Worm (Caenorhabditis elegans) whole organism, L3 larva: ENCODE results near the gene K04C2.7.

ENCODE experiments used
- ZK546.5 ChIP-seq: sonication (generic microtip); optimal IDR thresholded peaks from 2 replicates; lab custom pipeline; 2017; ENCODE audit warnings: missing biosample characterization, missing genetic modification characterization
- aly-2 ChIP-seq: fragments of 150-350 bp; optimal IDR thresholded peaks from 2 replicates; lab custom pipeline; 2014; ENCODE audit warnings: missing biosample characterization, missing genetic modification characterization
- ceh-28 ChIP-seq: fragments of 150-350 bp; optimal IDR thresholded peaks from 2 replicates; lab custom pipeline; 2014; ENCODE audit warnings: missing biosample characterization, missing genetic modification reagents, missing genetic modification characterization
- ceh-82 ChIP-seq: fragments of 150-350 bp; optimal IDR thresholded peaks from 2 replicates; lab custom pipeline; 2014; ENCODE audit warnings: missing biosample characterization, missing genetic modification characterization
- ceh-9 ChIP-seq: sonication (generic microtip); optimal IDR thresholded peaks from 2 replicates; lab custom pipeline; 2018; ENCODE audit warnings: missing biosample characterization, missing genetic modification characterization
- daf-12 ChIP-seq: fragments of 150-350 bp; optimal IDR thresholded peaks from 2 replicates; lab custom pipeline; 2014; ENCODE audit warnings: missing biosample characterization, missing genetic modification reagents, missing genetic modification characterization
- egl-5 ChIP-seq: fragments of 150-350 bp; optimal IDR thresholded peaks from 2 replicates; lab custom pipeline; 2017; ENCODE audit warnings: missing biosample characterization, missing genetic modification reagents, missing genetic modification characterization, inconsistent platforms
- elt-1 ChIP-seq: fragments of 150-350 bp; optimal IDR thresholded peaks from 2 replicates; lab custom pipeline; 2014; ENCODE audit warnings: missing biosample characterization, missing genetic modification characterization
- elt-2 ChIP-seq: sonication (generic microtip); optimal IDR thresholded peaks from 2 replicates; lab custom pipeline; 2016; ENCODE audit warnings: missing genetic modification reagents, mild to moderate bottlenecking, missing genetic modification characterization, missing compliant biosample characterization
- elt-3 ChIP-seq, 3 experiments: fragments of 150-350 bp in 1 of 3; sonication (generic microtip) in 2 of 3; optimal IDR thresholded peaks; 2 replicates in 2 of 3; 4 replicates in 1 of 3; lab custom pipeline; 2014 to 2017; ENCODE audit warnings: missing biosample characterization in 3 of 3, missing genetic modification characterization in 3 of 3
- fkh-10 ChIP-seq: sonication (generic microtip); optimal IDR thresholded peaks from 2 replicates; lab custom pipeline; 2017; ENCODE audit warnings: missing biosample characterization, missing genetic modification reagents, missing genetic modification characterization
- hmg-11 ChIP-seq: sonication (generic microtip); optimal IDR thresholded peaks from 2 replicates; lab custom pipeline; 2016; ENCODE audit warnings: missing genetic modification characterization, missing compliant biosample characterization
- jun-1 ChIP-seq: fragments of 150-350 bp; optimal IDR thresholded peaks from 2 replicates; lab custom pipeline; 2014; ENCODE audit warnings: missing biosample characterization, missing genetic modification reagents, missing genetic modification characterization
- lin-15B ChIP-seq: fragments of 150-350 bp; optimal IDR thresholded peaks from 2 replicates; lab custom pipeline; 2014; ENCODE audit warnings: missing biosample characterization, missing genetic modification characterization
- lin-39 ChIP-seq: fragments of 150-350 bp; optimal IDR thresholded peaks from 2 replicates; lab custom pipeline; 2018; ENCODE audit warnings: missing biosample characterization, missing genetic modification reagents, missing genetic modification characterization
- lsy-12 ChIP-seq: sonication (generic microtip); optimal IDR thresholded peaks from 2 replicates; lab custom pipeline; 2016; ENCODE audit warnings: mild to moderate bottlenecking, missing genetic modification characterization, missing compliant biosample characterization
- mdl-1 ChIP-seq: fragments of 150-350 bp; optimal IDR thresholded peaks from 2 replicates; lab custom pipeline; 2014; ENCODE audit warnings: missing biosample characterization, missing genetic modification characterization
- nfya-1 ChIP-seq: sonication (generic microtip); optimal IDR thresholded peaks from 2 replicates; lab custom pipeline; 2017; ENCODE audit warnings: missing genetic modification characterization, mild to moderate bottlenecking, missing compliant biosample characterization, antibody characterized with exemption, moderate library complexity; ENCODE audit not compliant: insufficient read depth
- nhr-11 ChIP-seq: fragments of 150-350 bp; optimal IDR thresholded peaks from 2 replicates; lab custom pipeline; 2014; ENCODE audit warnings: missing biosample characterization, missing genetic modification characterization
- nhr-12 ChIP-seq: fragments of 150-350 bp; optimal IDR thresholded peaks from 2 replicates; lab custom pipeline; 2014; ENCODE audit warnings: missing biosample characterization, missing genetic modification characterization
- nhr-23 ChIP-seq: fragments of 150-350 bp; optimal IDR thresholded peaks from 2 replicates; lab custom pipeline; 2014; ENCODE audit warnings: missing biosample characterization, missing genetic modification reagents, missing genetic modification characterization
- nhr-237 ChIP-seq: fragments of 150-350 bp; optimal IDR thresholded peaks from 2 replicates; lab custom pipeline; 2014; ENCODE audit warnings: missing biosample characterization, missing genetic modification characterization
- nhr-25 ChIP-seq: sonication (generic microtip); optimal IDR thresholded peaks from 2 replicates; lab custom pipeline; 2017; ENCODE audit warnings: missing biosample characterization, missing genetic modification characterization
- nhr-43 ChIP-seq: sonication (generic microtip); optimal IDR thresholded peaks from 2 replicates; lab custom pipeline; 2016; ENCODE audit warnings: mild to moderate bottlenecking, missing genetic modification characterization, missing compliant biosample characterization; ENCODE audit not compliant: poor library complexity, severe bottlenecking
- nhr-67 ChIP-seq: fragments of 150-350 bp; optimal IDR thresholded peaks from 2 replicates; lab custom pipeline; 2014; ENCODE audit warnings: missing biosample characterization, missing genetic modification characterization
- nhr-76 ChIP-seq: fragments of 150-350 bp; sonication (generic microtip); optimal IDR thresholded peaks from 5 replicates; lab custom pipeline; 2014; ENCODE audit warnings: missing biosample characterization, missing genetic modification characterization
- pha-4 ChIP-seq: fragments of 150-350 bp; optimal IDR thresholded peaks from 2 replicates; lab custom pipeline; 2014; ENCODE audit warnings: missing biosample characterization, missing genetic modification reagents, missing genetic modification characterization
- pqm-1 ChIP-seq: fragments of 150-350 bp; optimal IDR thresholded peaks from 2 replicates; lab custom pipeline; 2017; ENCODE audit warnings: missing biosample characterization, missing genetic modification characterization, inconsistent platforms
- sea-2 ChIP-seq: fragments of 150-350 bp; sonication (generic microtip); optimal IDR thresholded peaks from 4 replicates; lab custom pipeline; 2014; ENCODE audit warnings: missing biosample characterization, missing genetic modification reagents, missing genetic modification characterization
- skn-1 ChIP-seq: fragments of 150-350 bp; optimal IDR thresholded peaks from 2 replicates; lab custom pipeline; 2014; ENCODE audit warnings: missing biosample characterization, missing genetic modification characterization
- snpc-4 ChIP-seq: fragments of 150-350 bp; optimal IDR thresholded peaks from 2 replicates; lab custom pipeline; 2014; ENCODE audit warnings: missing biosample characterization, missing genetic modification characterization
- unc-39 ChIP-seq: sonication (generic microtip); optimal IDR thresholded peaks from 4 replicates; lab custom pipeline; 2017; ENCODE audit warnings: missing biosample characterization, missing genetic modification characterization
- unc-62 ChIP-seq: fragments of 150-350 bp; sonication (generic microtip); optimal IDR thresholded peaks from 4 replicates; lab custom pipeline; 2014; ENCODE audit warnings: missing biosample characterization, missing genetic modification reagents, missing genetic modification characterization
- ztf-11 ChIP-seq: fragments of 150-350 bp; optimal IDR thresholded peaks from 2 replicates; lab custom pipeline; 2014; ENCODE audit warnings: missing biosample characterization, missing genetic modification characterization
- ztf-4 ChIP-seq: fragments of 150-350 bp; optimal IDR thresholded peaks from 2 replicates; lab custom pipeline; 2014; ENCODE audit warnings: missing biosample characterization, missing genetic modification characterization

K04C2.7 gene

ce11 chrIII:6848654-6849204 is 32.2 kb upstream of the K04C2.7 start, which contains the start of gene dhhc-5:
TSS of gene dhhc-5 (minus strand) at chrIII:6849059.
- peak; percentile 24 for TF ChIP-seq skn-1
- TF ChIP-seq pqm-1 (tag; lab: Kevin White, UChicago) = peak; percentile 41
- no peak for TF ChIP-seq nhr-23 (tag; lab: Kevin White, UChicago)
- TF ChIP-seq elt-2 (tag; lab: Kevin White, UChicago) = peak; percentile 86

ce11 chrIII:6850255-6850654 is 30.6 kb upstream of the K04C2.7 start, which contains the start of gene srv-1:
TSS of gene srv-1 (plus strand) at chrIII:6850385.
- TF ChIP-seq pqm-1 (tag; lab: Kevin White, UChicago) = peak; percentile 75
- TF ChIP-seq lin-39 (tag; lab: Kevin White, UChicago) = no peak
- TF ChIP-seq elt-1 (tag; lab: Kevin White, UChicago) = no peak
- peak; percentile 97 for TF ChIP-seq elt-2 (tag; lab: Kevin White, UChicago)
- TF ChIP-seq sea-2 = no peak
- no peak for TF ChIP-seq egl-5 (tag; lab: Kevin White, UChicago)
- TF ChIP-seq nhr-76 (tag; lab: Kevin White, UChicago) = no peak
- TF ChIP-seq jun-1 (tag; lab: Kevin White, UChicago) = peak; percentile 58

ce11 chrIII:6856709-6857108 is 24.2 kb upstream of the K04C2.7 start, which contains the start of gene zak-1:
TSS of gene zak-1 (minus strand) at chrIII:6856809.
- TF ChIP-seq daf-12 (tag; lab: Kevin White, UChicago) (no peak), elt-3 (tag; optimal IDR thresholded peaks at IDR 0.05; lab: Kevin White, UChicago) (no peak), hmg-11 (tag; lab: Kevin White, UChicago) (no peak), elt-1 (tag; lab: Kevin White, UChicago) (no peak), ceh-9 (tag; lab: Kevin White, UChicago) (no peak), snpc-4 (tag; lab: Kevin White, UChicago) (no peak), lsy-12 (tag; lab: Kevin White, UChicago) (no peak), nhr-12 (tag; lab: Kevin White, UChicago) (no peak), nhr-11 (no peak), nhr-67 (tag; lab: Kevin White, UChicago) (no peak), nhr-237 (tag; lab: Kevin White, UChicago) (no peak), nhr-23 (tag; lab: Kevin White, UChicago) (no peak), nhr-76 (tag; lab: Kevin White, UChicago) (no peak), unc-62 (GFP tag; lab: Kevin White, UChicago) (no peak), ZK546.5 (tag; lab: Kevin White, UChicago) (no peak), lin-15B (no peak), ceh-82 (tag; lab: Kevin White, UChicago) (no peak)

- TF ChIP-seq nhr-25 (tag; lab: Kevin White, UChicago) (peak; percentile 3), ceh-28 (tag; lab: Kevin White, UChicago) (peak; percentile 36), pqm-1 (tag; lab: Kevin White, UChicago) (peak; percentile 79), mdl-1 (tag; lab: Kevin White, UChicago) (peak; percentile 14), nfya-1 (tag; lab: Kevin White, UChicago) (peak; percentile 33), jun-1 (tag; lab: Kevin White, UChicago) (peak; percentile 81), skn-1 (peak; percentile 31), ZK546.5 (tag; lab: Kevin White, UChicago) (no peak), egl-5 (tag; lab: Kevin White, UChicago) (no peak), nhr-23 (tag; lab: Kevin White, UChicago) (peak; percentile 63), elt-2 (tag; lab: Kevin White, UChicago) (peak; percentile 77), lin-15B (peak; percentile 29), pha-4 (peak; percentile 79), lsy-12 (tag; lab: Kevin White, UChicago) (no peak)
These were observed 23.5 kb upstream of the K04C2.7 start for ce11 chrIII:6857390-6857848.

ce11 chrIII:6859482-6859881 is 21.4 kb upstream of the K04C2.7 start, which contains the start of gene clec-158:
TSS of gene clec-158 (minus strand) at chrIII:6859582.
- TF ChIP-seq ztf-11 (tag; lab: Kevin White, UChicago) (no peak), nhr-43 (no peak), ztf-4 (tag; lab: Kevin White, UChicago) (no peak), unc-39 (tag; lab: Kevin White, UChicago) (no peak), nhr-23 (tag; lab: Kevin White, UChicago) (no peak), lin-39 (tag; lab: Kevin White, UChicago) (no peak), nfya-1 (tag; lab: Kevin White, UChicago) (no peak), fkh-10 (GFP tag; lab: Kevin White, UChicago) (no peak), aly-2 (tag; lab: Kevin White, UChicago) (no peak), mdl-1 (tag; lab: Kevin White, UChicago) (no peak)
